Worm (Caenorhabditis elegans): ENCODE results near the gene T21D12.7.

- TF ChIP-seq unc-62 (GFP tag; optimal IDR thresholded peaks at IDR 0.05) = no peak
- no peak for TF ChIP-seq nhr-77 (tag; optimal IDR thresholded peaks at IDR 0.05)
- TF ChIP-seq nhr-237 (tag; optimal IDR thresholded peaks at IDR 0.05) = no peak
- no peak for TF ChIP-seq lin-13 (GFP tag; optimal IDR thresholded peaks at IDR 0.05)
- no peak for TF ChIP-seq skn-1 (tag; optimal IDR thresholded peaks at IDR 0.05)
- TF ChIP-seq lin-39 (tag; optimal IDR thresholded peaks at IDR 0.05) = no peak
- TF ChIP-seq aly-2 (tag; optimal IDR thresholded peaks at IDR 0.05) = no peak
- TF ChIP-seq ama-1 (optimal IDR thresholded peaks at IDR 0.05) = no peak
- TF ChIP-seq nhr-12 (tag; optimal IDR thresholded peaks at IDR 0.05) = no peak
- TF ChIP-seq snpc-4 (tag; optimal IDR thresholded peaks at IDR 0.05) = no peak
- no peak for TF ChIP-seq sem-4 (tag; optimal IDR thresholded peaks at IDR 0.05)
- TF ChIP-seq elt-1 (tag; optimal IDR thresholded peaks at IDR 0.05) = no peak
- TF ChIP-seq unc-55 (GFP tag; optimal IDR thresholded peaks at IDR 0.05) = no peak
These were observed 869 bp downstream of the T21D12.7 start for ce11 chrIV:290387-290786.
